Fruit fly (Drosophila melanogaster): ENCODE measurements around the gene CG32119.
A peak's percentile ranks its signal among the peaks of the same experiment; 100 is the strongest.

The CG32119 gene

dm6 chr3L:13252952-13253478 lies 4.5 kb upstream of the CG32119 start:
- no peak for TF ChIP-seq Ets21C (GFP tag; optimal IDR thresholded peaks at IDR 0.05)
- TF ChIP-seq Eip78C (GFP tag), result peak; percentile 12

- TF ChIP-seq CG6276 (GFP tag; optimal IDR thresholded peaks at IDR 0.05) (peak; percentile 30), ss (GFP tag; optimal IDR thresholded peaks at IDR 0.05) (peak in 1 of 2 experiments; percentile 2), CG8119 (GFP tag; IDR thresholded peaks at IDR 0.05) (peak; percentile 50), fkh (GFP tag; optimal IDR thresholded peaks at IDR 0.05) (peak; percentile 5), eg (GFP tag; IDR thresholded peaks at IDR 0.05) (peak; percentile 69), Eip78C (GFP tag) (peak; percentile 3), CG15336 (GFP tag; IDR thresholded peaks at IDR 0.05) (peak; percentile 42; the same call in 1 of the 2 replicates), Lpt (GFP tag; optimal IDR thresholded peaks at IDR 0.05) (peak; percentile 31), OdsH (GFP tag; optimal IDR thresholded peaks at IDR 0.05) (no peak), CG11902 (GFP tag; optimal IDR thresholded peaks at IDR 0.05) (no peak), lz (GFP tag; optimal IDR thresholded peaks at IDR 0.05) (no peak), CG11294 (GFP tag; IDR thresholded peaks at IDR 0.05) (no peak)
Measured at dm6 chr3L:13251786-13252185, 3.3 kb upstream of the CG32119 start.

- TF ChIP-seq esn (GFP tag; optimal IDR thresholded peaks at IDR 0.05), result no peak
Measured at dm6 chr3L:13250071-13250470, 1.6 kb upstream of the CG32119 start.

- no peak for TF ChIP-seq CG11294 (GFP tag; IDR thresholded peaks at IDR 0.05)
- no peak for TF ChIP-seq CG34406 (GFP tag; optimal IDR thresholded peaks at IDR 0.05)
- no peak for TF ChIP-seq CG4318 (GFP tag; optimal IDR thresholded peaks at IDR 0.05)
- TF ChIP-seq salr (GFP tag; optimal IDR thresholded peaks at IDR 0.05), result no peak
Measured at dm6 chr3L:13249374-13249773, 872 bp upstream of the CG32119 start.

- no peak for TF ChIP-seq topi (GFP tag; optimal IDR thresholded peaks at IDR 0.05)
- TF ChIP-seq Hr4 (GFP tag; optimal IDR thresholded peaks at IDR 0.05), result peak; percentile 47
- peak; percentile 52; the same call in 1 of the 3 replicates for TF ChIP-seq CG8119 (GFP tag; IDR thresholded peaks at IDR 0.05)
- 0 out of 2 replicates have a peak, but pooled peaks have one; percentile 44 for TF ChIP-seq CG15336 (GFP tag; IDR thresholded peaks at IDR 0.05)
- peak; percentile 15 for TF ChIP-seq OdsH (GFP tag; optimal IDR thresholded peaks at IDR 0.05)
- TF ChIP-seq ss (GFP tag; optimal IDR thresholded peaks at IDR 0.05), result peak in 1 of 2 experiments; percentile 2
- no peak for TF ChIP-seq Lpt (GFP tag; optimal IDR thresholded peaks at IDR 0.05)
- TF ChIP-seq CG7368 (GFP tag; optimal IDR thresholded peaks at IDR 0.05), result no peak
- TF ChIP-seq Ets96B (tag; optimal IDR thresholded peaks at IDR 0.05), result no peak
- TF ChIP-seq CG3032 (tag; optimal IDR thresholded peaks at IDR 0.05), result no peak
- TF ChIP-seq pdm3 (GFP tag; optimal IDR thresholded peaks at IDR 0.05), result peak; percentile 4
- no peak for TF ChIP-seq esn (GFP tag; optimal IDR thresholded peaks at IDR 0.05)
- no peak for TF ChIP-seq CG1621 (tag; optimal IDR thresholded peaks at IDR 0.05)
- no peak for TF ChIP-seq CG6854 (GFP tag; optimal IDR thresholded peaks at IDR 0.05)
- TF ChIP-seq Ets21C (GFP tag; optimal IDR thresholded peaks at IDR 0.05), result no peak
- 0 out of 3 replicates have a peak, but pooled peaks have one; percentile 27 for TF ChIP-seq eg (GFP tag; IDR thresholded peaks at IDR 0.05)
- peak; percentile 70 for TF ChIP-seq Eip78C (GFP tag)
- TF ChIP-seq CG6792 (GFP tag; optimal IDR thresholded peaks at IDR 0.05), result no peak
- peak; percentile 11 for TF ChIP-seq CG10631 (GFP tag; optimal IDR thresholded peaks at IDR 0.05)
- peak; percentile 40 for TF ChIP-seq CG32006 (GFP tag; optimal IDR thresholded peaks at IDR 0.05)
- TF ChIP-seq dsx (GFP tag; optimal IDR thresholded peaks at IDR 0.05; ENCODE audit: poor library complexity, severe bottlenecking), result peak; percentile 2
- no peak for TF ChIP-seq Hr39 (GFP tag; optimal IDR thresholded peaks at IDR 0.05)
- no peak for TF ChIP-seq achi (GFP tag; optimal IDR thresholded peaks at IDR 0.05)
- TF ChIP-seq Gug (GFP tag; IDR thresholded peaks at IDR 0.05), result no peak
Measured at dm6 chr3L:13246278-13247069, 2.0 kb downstream of the CG32119 start.
